Worm (Caenorhabditis elegans) whole organism, L2 larva: ENCODE measurements around the gene D1054.18.

Experiments
- F13H6.1 ChIP-seq: sonication (generic microtip); optimal IDR thresholded peaks from 2 replicates; lab custom pipeline; 2016; ENCODE audit warnings: missing genetic modification characterization, missing compliant biosample characterization
- alr-1 ChIP-seq: fragments of 150-350 bp; optimal IDR thresholded peaks from 2 replicates; lab custom pipeline; 2014; ENCODE audit warnings: missing biosample characterization, missing genetic modification characterization
- aly-2 ChIP-seq: fragments of 150-350 bp; optimal IDR thresholded peaks from 2 replicates; lab custom pipeline; 2014; ENCODE audit warnings: missing biosample characterization, missing genetic modification characterization
- ama-1 ChIP-seq: fragments of 150-350 bp; optimal IDR thresholded peaks from 2 replicates; lab custom pipeline; 2018; ENCODE audit warnings: inconsistent platforms
- blmp-1 ChIP-seq: sonication (generic microtip); optimal IDR thresholded peaks from 2 replicates; lab custom pipeline; 2017; ENCODE audit warnings: missing genetic modification characterization, mild to moderate bottlenecking, missing compliant biosample characterization, antibody characterized with exemption, moderate library complexity; ENCODE audit not compliant: insufficient read depth
- ceh-16 ChIP-seq: fragments of 150-350 bp; optimal IDR thresholded peaks from 2 replicates; lab custom pipeline; 2014; ENCODE audit warnings: missing biosample characterization, missing genetic modification characterization
- crh-2 ChIP-seq: sonication (generic microtip); optimal IDR thresholded peaks from 2 replicates; lab custom pipeline; 2017; ENCODE audit warnings: missing biosample characterization, missing genetic modification characterization
- dmd-4 ChIP-seq: sonication (generic microtip); optimal IDR thresholded peaks from 2 replicates; lab custom pipeline; 2017; ENCODE audit warnings: missing biosample characterization, missing genetic modification characterization
- elt-1 ChIP-seq: fragments of 150-350 bp; optimal IDR thresholded peaks from 2 replicates; lab custom pipeline; 2014; ENCODE audit warnings: missing biosample characterization, missing genetic modification characterization
- fos-1 ChIP-seq: fragments of 150-350 bp; optimal IDR thresholded peaks from 2 replicates; lab custom pipeline; 2014; ENCODE audit warnings: missing biosample characterization, missing genetic modification characterization
- gmeb-1 ChIP-seq: fragments of 150-350 bp; optimal IDR thresholded peaks from 2 replicates; lab custom pipeline; 2014; ENCODE audit warnings: missing biosample characterization, missing genetic modification characterization
- lin-11 ChIP-seq: fragments of 150-350 bp; sonication (generic microtip); optimal IDR thresholded peaks from 2 replicates; lab custom pipeline; 2014; ENCODE audit warnings: missing biosample characterization, missing genetic modification characterization, inconsistent platforms, mixed read lengths
- lin-39 ChIP-seq: fragments of 150-350 bp; optimal IDR thresholded peaks from 2 replicates; lab custom pipeline; 2014; ENCODE audit warnings: missing biosample characterization, missing genetic modification reagents, missing genetic modification characterization
- lsy-2 ChIP-seq, 2 experiments: fragments of 150-350 bp in 1 of 2; sonication (generic microtip) in 1 of 2; optimal IDR thresholded peaks; 2 replicates each; lab custom pipeline; 2014 to 2017; ENCODE audit warnings: missing biosample characterization in 2 of 2, missing genetic modification characterization in 2 of 2
- mab-5 ChIP-seq: fragments of 150-350 bp; optimal IDR thresholded peaks from 2 replicates; lab custom pipeline; 2014; ENCODE audit warnings: missing biosample characterization, missing genetic modification characterization
- mbf-1 ChIP-seq: sonication (generic microtip); optimal IDR thresholded peaks from 2 replicates; lab custom pipeline; 2017; ENCODE audit warnings: missing biosample characterization, missing genetic modification characterization
- mdl-1 ChIP-seq, 2 experiments: fragments of 150-350 bp in 1 of 2; sonication (generic microtip) in 1 of 2; optimal IDR thresholded peaks; 2 replicates each; lab custom pipeline; 2017; ENCODE audit warnings: missing biosample characterization in 2 of 2, missing genetic modification characterization in 2 of 2
- nhr-10 ChIP-seq: sonication (generic microtip); optimal IDR thresholded peaks from 2 replicates; lab custom pipeline; 2017; ENCODE audit warnings: missing biosample characterization, missing genetic modification characterization
- nhr-11 ChIP-seq: fragments of 150-350 bp; optimal IDR thresholded peaks from 2 replicates; lab custom pipeline; 2014; ENCODE audit warnings: missing biosample characterization, missing genetic modification characterization
- nhr-12 ChIP-seq: fragments of 150-350 bp; optimal IDR thresholded peaks from 2 replicates; lab custom pipeline; 2014; ENCODE audit warnings: missing biosample characterization, missing genetic modification characterization
- nhr-21 ChIP-seq: fragments of 150-350 bp; optimal IDR thresholded peaks from 2 replicates; lab custom pipeline; 2014; ENCODE audit warnings: missing biosample characterization, missing genetic modification characterization
- nhr-23 ChIP-seq: fragments of 150-350 bp; optimal IDR thresholded peaks from 2 replicates; lab custom pipeline; 2014; ENCODE audit warnings: missing biosample characterization, missing genetic modification reagents, missing genetic modification characterization
- nhr-237 ChIP-seq: fragments of 150-350 bp; optimal IDR thresholded peaks from 2 replicates; lab custom pipeline; 2014; ENCODE audit warnings: missing biosample characterization, missing genetic modification characterization
- nhr-25 ChIP-seq: fragments of 150-350 bp; sonication (generic microtip); optimal IDR thresholded peaks from 3 replicates; lab custom pipeline; 2014; ENCODE audit warnings: missing biosample characterization, missing genetic modification characterization
- nhr-6 ChIP-seq: fragments of 150-350 bp; optimal IDR thresholded peaks from 2 replicates; lab custom pipeline; 2014; ENCODE audit warnings: missing biosample characterization, missing genetic modification characterization
- nhr-77 ChIP-seq: fragments of 150-350 bp; optimal IDR thresholded peaks from 2 replicates; lab custom pipeline; 2014; ENCODE audit warnings: missing biosample characterization, missing genetic modification characterization
- peb-1 ChIP-seq: fragments of 150-350 bp; optimal IDR thresholded peaks from 2 replicates; lab custom pipeline; 2014; ENCODE audit warnings: missing biosample characterization, missing genetic modification characterization
- sem-4 ChIP-seq: fragments of 150-350 bp; optimal IDR thresholded peaks from 2 replicates; lab custom pipeline; 2014; ENCODE audit warnings: missing biosample characterization, missing genetic modification reagents, missing genetic modification characterization
- skn-1 ChIP-seq: sonication (generic microtip); optimal IDR thresholded peaks from 2 replicates; lab custom pipeline; 2017; ENCODE audit warnings: missing biosample characterization, missing genetic modification characterization
- sma-3 ChIP-seq: sonication (generic microtip); optimal IDR thresholded peaks from 2 replicates; lab custom pipeline; 2016; ENCODE audit warnings: missing genetic modification reagents, missing genetic modification characterization, missing compliant biosample characterization
- sma-9 ChIP-seq, 2 experiments: fragments of 150-350 bp in 1 of 2; sonication (generic microtip) in 1 of 2; optimal IDR thresholded peaks; 2 replicates each; lab custom pipeline; 2014 to 2016; ENCODE audit warnings: missing genetic modification characterization in 2 of 2, mild to moderate bottlenecking in 1 of 2, missing biosample characterization in 1 of 2, missing compliant biosample characterization in 1 of 2, missing genetic modification reagents in 1 of 2, moderate library complexity in 1 of 2
- snpc-4 ChIP-seq: fragments of 150-350 bp; optimal IDR thresholded peaks from 2 replicates; lab custom pipeline; 2014; ENCODE audit warnings: missing biosample characterization, missing genetic modification characterization
- unc-55 ChIP-seq: fragments of 150-350 bp; sonication (generic microtip); optimal IDR thresholded peaks from 3 replicates; lab custom pipeline; 2014; ENCODE audit warnings: missing biosample characterization, missing genetic modification reagents, missing genetic modification characterization
- unc-62 ChIP-seq: fragments of 150-350 bp; optimal IDR thresholded peaks from 2 replicates; lab custom pipeline; 2014; ENCODE audit warnings: missing biosample characterization, missing genetic modification reagents, missing genetic modification characterization
- zag-1 ChIP-seq: fragments of 150-350 bp; optimal IDR thresholded peaks from 2 replicates; lab custom pipeline; 2014; ENCODE audit warnings: missing biosample characterization, missing genetic modification characterization
- ztf-1 ChIP-seq: fragments of 200-800 bp; sonication (Bioruptor generic); conservative IDR thresholded peaks from 2 replicates; pipeline ENCODE4 v1.3.6; 2022; ENCODE audit warnings: missing genetic modification characterization, missing compliant biosample characterization
- ztf-11 ChIP-seq: sonication (generic microtip); optimal IDR thresholded peaks from 2 replicates; lab custom pipeline; 2017; ENCODE audit warnings: missing biosample characterization, missing genetic modification characterization

The D1054.18 gene

ce11 chrV:10794463-10794862, 6.5 kb downstream of the D1054.18 start:
- TF ChIP-seq alr-1 (tag; lab: Kevin White, UChicago) (no peak), sma-9 (GFP tag; optimal IDR thresholded peaks at IDR 0.05; lab: Kevin White, UChicago) (no peak), sma-9 (tag; optimal IDR thresholded peaks at IDR 0.05; lab: Kevin White, UChicago) (no peak), dmd-4 (tag; lab: Kevin White, UChicago) (no peak), F13H6.1 (tag; lab: Kevin White, UChicago) (no peak), nhr-6 (no peak), ama-1 (lab: Kevin White, UChicago) (no peak), unc-62 (no peak), lin-39 (no peak), unc-55 (GFP tag; lab: Kevin White, UChicago) (no peak), mab-5 (tag; lab: Kevin White, UChicago) (no peak), gmeb-1 (tag; lab: Kevin White, UChicago) (no peak), nhr-11 (no peak), crh-2 (tag; lab: Kevin White, UChicago) (no peak), ceh-16 (tag; lab: Kevin White, UChicago) (no peak), nhr-21 (no peak), skn-1 (tag; lab: Kevin White, UChicago) (no peak)

ce11 chrV:10793498-10793897, 7.5 kb downstream of the D1054.18 start, which contains the start of gene ule-3:
TSS of gene ule-3 (plus strand) at chrV:10793798.
- no peak for TF ChIP-seq sem-4
- TF ChIP-seq lin-39: no peak
- TF ChIP-seq nhr-25 (tag; lab: Kevin White, UChicago): no peak
- no peak for TF ChIP-seq zag-1 (tag; lab: Kevin White, UChicago)
- no peak for TF ChIP-seq mdl-1 (tag; optimal IDR thresholded peaks at IDR 0.05; lab: Kevin White, UChicago)
- TF ChIP-seq elt-1 (tag; lab: Kevin White, UChicago): no peak
- no peak for TF ChIP-seq peb-1 (tag; lab: Kevin White, UChicago)
- no peak for TF ChIP-seq mbf-1 (tag; lab: Kevin White, UChicago)
- no peak for TF ChIP-seq sma-9 (GFP tag; optimal IDR thresholded peaks at IDR 0.05; lab: Kevin White, UChicago)
- no peak for TF ChIP-seq sma-9 (tag; optimal IDR thresholded peaks at IDR 0.05; lab: Kevin White, UChicago)
- TF ChIP-seq mab-5 (tag; lab: Kevin White, UChicago): no peak
- no peak for TF ChIP-seq sma-3 (GFP tag; lab: Kevin White, UChicago)
- no peak for TF ChIP-seq aly-2 (tag; lab: Kevin White, UChicago)
- no peak for TF ChIP-seq nhr-237
- TF ChIP-seq lin-11 (tag; lab: Kevin White, UChicago): no peak
- TF ChIP-seq, all 48 proteins: peak for 0

- no peak for TF ChIP-seq nhr-77 (tag; lab: Kevin White, UChicago)
- no peak for TF ChIP-seq sma-3 (GFP tag; lab: Kevin White, UChicago)
- TF ChIP-seq snpc-4 (tag; lab: Kevin White, UChicago): no peak
- TF ChIP-seq fos-1 (tag; lab: Kevin White, UChicago): no peak
- no peak for TF ChIP-seq ama-1 (lab: Kevin White, UChicago)
- TF ChIP-seq blmp-1: no peak
These were observed 8.2 kb downstream of the D1054.18 start, which contains the start of gene D1054.10 for ce11 chrV:10792775-10793174. TSS of gene D1054.10 (minus strand) at chrV:10792875.

ce11 chrV:10790921-10791320, 10.1 kb downstream of the D1054.18 start, which contains the start of gene D1054.9:
TSS of gene D1054.9 (minus strand) at chrV:10791057.
- no peak for TF ChIP-seq unc-55 (GFP tag; lab: Kevin White, UChicago)
- no peak for TF ChIP-seq nhr-6
- TF ChIP-seq ztf-11 (tag; lab: Kevin White, UChicago): no peak
- TF ChIP-seq blmp-1: no peak
- no peak for TF ChIP-seq skn-1 (tag; lab: Kevin White, UChicago)
- TF ChIP-seq zag-1 (tag; lab: Kevin White, UChicago): no peak
- TF ChIP-seq sem-4: no peak
- TF ChIP-seq ztf-1 (GFP tag; lab: Robert Waterston, UW): no peak
- TF ChIP-seq nhr-21: no peak
- no peak for TF ChIP-seq nhr-237
- TF ChIP-seq lsy-2 (tag; optimal IDR thresholded peaks at IDR 0.05; lab: Kevin White, UChicago): no peak
- no peak for TF ChIP-seq nhr-10
- no peak for TF ChIP-seq nhr-11
- no peak for TF ChIP-seq peb-1 (tag; lab: Kevin White, UChicago)
- TF ChIP-seq nhr-12 (tag; lab: Kevin White, UChicago): no peak
- TF ChIP-seq mdl-1 (tag; optimal IDR thresholded peaks at IDR 0.05; lab: Kevin White, UChicago): no peak
- TF ChIP-seq nhr-23 (tag; lab: Kevin White, UChicago): no peak
- no peak for TF ChIP-seq F13H6.1 (tag; lab: Kevin White, UChicago)
- no peak for TF ChIP-seq fos-1 (tag; lab: Kevin White, UChicago)
- no peak for TF ChIP-seq nhr-25 (tag; lab: Kevin White, UChicago)
